Fruit fly (Drosophila melanogaster): ENCODE data around the gene side.

dm6 chr3R:27437308-27437707 lies at the start of gene side:
- TF ChIP-seq kay (GFP tag; ENCODE audit: borderline replicate concordance) (no peak), pad (GFP tag; optimal IDR thresholded peaks at IDR 0.05) (no peak), CG12768 (GFP tag; optimal IDR thresholded peaks at IDR 0.05) (no peak), ovo (GFP tag; optimal IDR thresholded peaks at IDR 0.05) (no peak), cic (GFP tag; optimal IDR thresholded peaks at IDR 0.05) (no peak), bab1 (GFP tag; optimal IDR thresholded peaks at IDR 0.05) (no peak), Mnt (GFP tag; optimal IDR thresholded peaks at IDR 0.05) (no peak)

Data from whole organism, adult.